Fruit fly (Drosophila melanogaster) S2 (cell line): ENCODE measurements around the gene lili.

Experiments used
- CG8478 ChIP-seq: fragments of >200 bp; optimal IDR thresholded peaks from 2 replicates; lab custom pipeline; 2018
- CTCF ChIP-seq, 2 experiments: fragments of >200 bp; optimal IDR thresholded peaks; 2 replicates each; lab custom pipeline; 2018

dm6 chr3R:24813637-24814301, at the start of gene lili, which contains the start of gene CG34150:
- no peak for TF ChIP-seq CTCF (optimal IDR thresholded peaks at IDR 0.05; lab: Kevin White, UChicago)
- no peak for TF ChIP-seq CG8478 (lab: Kevin White, UChicago)
